Fruit fly (Drosophila melanogaster) Kc167 (cell line): Measurements from ENCODE around the gene CG4168.

Experiments used
- Sin3A ChIP-seq: fragments of >200 bp; optimal IDR thresholded peaks from 2 replicates; lab custom pipeline; 2018; ENCODE audit warnings: missing external identifiers
- h ChIP-seq: fragments of >200 bp; optimal IDR thresholded peaks from 3 replicates; lab custom pipeline; 2018; ENCODE audit warnings: missing external identifiers

- no peak for TF ChIP-seq h (lab: Kevin White, UChicago)
- no peak for TF ChIP-seq Sin3A
Observed at dm6 chr2L:15200409-15200808, at the start of gene CG4168.
